Fruit fly (Drosophila melanogaster) whole organism, prepupa: ENCODE measurements around the gene svp.

Source experiments
- Blimp-1 ChIP-seq: fragments of 200-800 bp; sonication (Bioruptor generic); optimal IDR thresholded peaks from 3 replicates; lab custom pipeline; 2017; ENCODE audit warnings: missing biosample characterization, missing genetic modification characterization, mild to moderate bottlenecking, moderate library complexity, missing genetic modification reagents
- CG31627 ChIP-seq: fragments of 200-800 bp; sonication (Bioruptor generic); optimal IDR thresholded peaks from 3 replicates; lab custom pipeline; 2016; ENCODE audit warnings: missing biosample characterization, missing genetic modification characterization
- CG9139 ChIP-seq: fragments of 200-800 bp; sonication (Bioruptor generic); optimal IDR thresholded peaks from 3 replicates; lab custom pipeline; 2017; ENCODE audit warnings: missing biosample characterization, mild to moderate bottlenecking, missing genetic modification characterization
- Hr39 ChIP-seq: fragments of 200-800 bp; sonication (Bioruptor generic); optimal IDR thresholded peaks from 2 replicates; lab custom pipeline; 2016; ENCODE audit warnings: missing biosample characterization, missing genetic modification characterization
- OdsH ChIP-seq: fragments of 200-800 bp; sonication (Bioruptor generic); optimal IDR thresholded peaks from 3 replicates; lab custom pipeline; 2016; ENCODE audit warnings: missing biosample characterization, missing genetic modification characterization
- net ChIP-seq: fragments of 200-800 bp; sonication (Bioruptor generic); optimal IDR thresholded peaks from 3 replicates; lab custom pipeline; 2016; ENCODE audit warnings: missing biosample characterization, missing genetic modification characterization

DNA sequence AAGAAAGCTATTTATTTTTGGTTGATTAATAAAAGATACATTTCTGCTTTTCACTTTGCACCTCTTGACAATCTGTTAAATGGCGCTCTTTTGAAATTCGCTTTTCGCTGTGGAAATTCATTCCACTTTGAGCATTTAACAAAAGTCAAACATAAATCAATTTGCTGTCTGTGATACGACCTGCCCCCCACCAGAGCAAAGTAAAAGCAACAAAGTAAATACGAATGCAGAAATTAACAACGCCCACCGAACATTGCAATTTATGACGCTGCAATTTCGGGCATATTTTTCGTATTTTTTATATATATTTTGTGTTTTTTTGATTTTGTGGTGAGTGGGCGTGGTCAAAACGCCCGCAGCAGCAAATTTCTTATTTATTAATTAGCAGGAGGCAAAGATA, 27.1 kb downstream of the svp start:
- TF ChIP-seq net: no peak
- no peak for TF ChIP-seq CG31627 (GFP tag; lab: Kevin White, UChicago)
- no peak for TF ChIP-seq Blimp-1 (GFP tag; lab: Kevin White, UChicago)
- no peak for TF ChIP-seq CG9139 (GFP tag; lab: Kevin White, UChicago)
- no peak for TF ChIP-seq Hr39 (GFP tag; lab: Kevin White, UChicago)
- TF ChIP-seq OdsH (GFP tag; lab: Kevin White, UChicago): no peak
